Worm (Caenorhabditis elegans): Measurements from ENCODE around the gene nrf-5.

ce11 chrV:13816877-13817276 lies 11.2 kb upstream of the nrf-5 start, which contains the start of gene F55B12.2:
- TF ChIP-seq him-1 (tag; optimal IDR thresholded peaks at IDR 0.05) (no peak), dao-5 (tag; optimal IDR thresholded peaks at IDR 0.05) (no peak), W03F9.2 (tag; optimal IDR thresholded peaks at IDR 0.05) (no peak)
